Worm (Caenorhabditis elegans) whole organism, L4 larva: ENCODE measurements around the gene F46H5.5.

Source experiments
- F49E8.2 ChIP-seq: sonication (generic microtip); optimal IDR thresholded peaks from 2 replicates; lab custom pipeline; 2016; ENCODE audit warnings: missing compliant biosample characterization, mild to moderate bottlenecking, missing genetic modification characterization, borderline replicate concordance
- R02D3.7 ChIP-seq: fragments of 150-350 bp; sonication (generic microtip); optimal IDR thresholded peaks from 3 replicates; lab custom pipeline; 2014; ENCODE audit warnings: missing biosample characterization, missing genetic modification characterization
- T26A8.4 ChIP-seq: fragments of 200-800 bp; sonication (Bioruptor generic); IDR thresholded peaks from 2 replicates; pipeline ENCODE4 v1.3.6; 2022; ENCODE audit warnings: missing genetic modification characterization, missing compliant biosample characterization
- Y75B8A.6 ChIP-seq: fragments of 200-800 bp; sonication (Bioruptor generic); IDR thresholded peaks from 2 replicates; pipeline ENCODE4 v1.3.6; 2022; ENCODE audit warnings: missing genetic modification reagents, missing genetic modification characterization, missing compliant biosample characterization
- aha-1 ChIP-seq: fragments of 150-350 bp; peaks from one replicate; lab custom pipeline; 2014; ENCODE audit warnings: missing biosample characterization, missing genetic modification characterization
- ama-1 ChIP-seq: fragments of 150-350 bp; optimal IDR thresholded peaks from 2 replicates; lab custom pipeline; 2014; ENCODE audit warnings: inconsistent platforms, mixed read lengths
- attf-4 ChIP-seq: sonication (generic microtip); optimal IDR thresholded peaks from 3 replicates; lab custom pipeline; 2017; ENCODE audit warnings: missing biosample characterization, missing genetic modification characterization
- ceh-28 ChIP-seq: fragments of 150-350 bp; optimal IDR thresholded peaks from 2 replicates; lab custom pipeline; 2014; ENCODE audit warnings: missing biosample characterization, missing genetic modification reagents, missing genetic modification characterization
- ceh-44 ChIP-seq: fragments of 200-800 bp; sonication (Bioruptor generic); IDR thresholded peaks from 2 replicates; pipeline ENCODE4 v1.3.6; 2022; ENCODE audit warnings: missing genetic modification reagents, missing genetic modification characterization, missing compliant biosample characterization
- ctbp-1 ChIP-seq: fragments of 200-800 bp; sonication (Bioruptor generic); IDR thresholded peaks from 2 replicates; pipeline ENCODE4 v1.3.6; 2022; ENCODE audit warnings: missing genetic modification reagents, missing genetic modification characterization, missing compliant biosample characterization
- daf-12 ChIP-seq: fragments of 150-350 bp; optimal IDR thresholded peaks from 2 replicates; lab custom pipeline; 2014; ENCODE audit warnings: missing biosample characterization, missing genetic modification reagents, missing genetic modification characterization
- dmd-6 ChIP-seq: fragments of 200-800 bp; sonication (Bioruptor generic); IDR thresholded peaks from 2 replicates; pipeline ENCODE4 v1.3.6; 2022; ENCODE audit warnings: missing genetic modification reagents, missing genetic modification characterization, missing compliant biosample characterization
- dmd-8 ChIP-seq: fragments of 200-800 bp; sonication (Bioruptor generic); IDR thresholded peaks from 2 replicates; pipeline ENCODE4 v1.3.6; 2022; ENCODE audit warnings: missing genetic modification characterization, missing compliant biosample characterization
- duxl-1 ChIP-seq: sonication (generic microtip); optimal IDR thresholded peaks from 2 replicates; lab custom pipeline; 2016; ENCODE audit warnings: mild to moderate bottlenecking, missing genetic modification characterization, moderate library complexity, missing compliant biosample characterization; ENCODE audit not compliant: poor library complexity
- hif-1 ChIP-seq, 2 experiments: sonication (generic microtip); optimal IDR thresholded peaks; 2 replicates each; lab custom pipeline; 2016 to 2017; ENCODE audit warnings: missing compliant biosample characterization in 2 of 2, missing genetic modification characterization in 2 of 2, missing genetic modification reagents in 2 of 2, missing genotype in 2 of 2, mild to moderate bottlenecking in 1 of 2
- hlh-11 ChIP-seq: fragments of 200-800 bp; sonication (Bioruptor generic); optimal IDR thresholded peaks from 2 replicates; lab custom pipeline; 2018; ENCODE audit warnings: mild to moderate bottlenecking, missing genetic modification characterization, missing compliant biosample characterization
- jun-1 ChIP-seq: fragments of 150-350 bp; optimal IDR thresholded peaks from 2 replicates; lab custom pipeline; 2014; ENCODE audit warnings: missing biosample characterization, missing genetic modification reagents, missing genetic modification characterization
- lim-7 ChIP-seq: fragments of 200-800 bp; sonication (Bioruptor generic); IDR thresholded peaks from 2 replicates; pipeline ENCODE4 v1.3.6; 2022; ENCODE audit warnings: missing genetic modification characterization, missing compliant biosample characterization
- lin-13 ChIP-seq: fragments of 150-350 bp; optimal IDR thresholded peaks from 2 replicates; lab custom pipeline; 2014; ENCODE audit warnings: missing biosample characterization, missing genetic modification reagents, missing genetic modification characterization
- lin-29 ChIP-seq: fragments of 200-800 bp; sonication (Bioruptor generic); IDR thresholded peaks from 2 replicates; pipeline ENCODE4 v1.3.6; 2022; ENCODE audit warnings: missing genetic modification reagents, missing genetic modification characterization, missing compliant biosample characterization
- lsy-2 ChIP-seq, 2 experiments: fragments of 150-350 bp in 1 of 2; sonication (generic microtip) in 1 of 2; optimal IDR thresholded peaks; 2 replicates each; lab custom pipeline; 2014 to 2017; ENCODE audit warnings: missing biosample characterization in 2 of 2, missing genetic modification characterization in 2 of 2
- madf-5 ChIP-seq, 2 experiments: fragments of 200-800 bp; sonication (Bioruptor generic); IDR thresholded peaks; 2 replicates each; pipeline ENCODE4 v1.3.6; 2022; ENCODE audit warnings: missing compliant biosample characterization in 2 of 2, missing genetic modification characterization in 2 of 2
- madf-9 ChIP-seq: fragments of 200-800 bp; sonication (Bioruptor generic); conservative IDR thresholded peaks from 2 replicates; pipeline ENCODE4 v1.3.6; 2022; ENCODE audit warnings: missing genetic modification reagents, missing genetic modification characterization, missing compliant biosample characterization
- mdl-1 ChIP-seq, 2 experiments: fragments of 150-350 bp in 1 of 2; sonication (generic microtip) in 1 of 2; optimal IDR thresholded peaks; 2 replicates each; lab custom pipeline; 2014 to 2017; ENCODE audit warnings: missing biosample characterization in 2 of 2, missing genetic modification characterization in 2 of 2
- mdt-29 ChIP-seq: fragments of 200-800 bp; sonication (Bioruptor generic); IDR thresholded peaks from 2 replicates; pipeline ENCODE4 v1.3.6; 2022; ENCODE audit warnings: missing genetic modification reagents, missing genetic modification characterization, missing compliant biosample characterization
- mep-1 ChIP-seq: fragments of 150-350 bp; sonication (generic microtip); optimal IDR thresholded peaks from 3 replicates; lab custom pipeline; 2014; ENCODE audit warnings: missing biosample characterization, missing genetic modification characterization
- mes-2 ChIP-seq: sonication (generic microtip); optimal IDR thresholded peaks from 2 replicates; lab custom pipeline; 2016; ENCODE audit warnings: missing genotype, mild to moderate bottlenecking, missing genetic modification characterization, missing compliant biosample characterization; ENCODE audit not compliant: poor library complexity, severe bottlenecking
- mxl-2 ChIP-seq: fragments of 200-800 bp; sonication (Bioruptor generic); conservative IDR thresholded peaks from 2 replicates; pipeline ENCODE4 v1.3.6; 2022; ENCODE audit warnings: missing genetic modification reagents, missing genetic modification characterization, missing compliant biosample characterization
- mxl-3 ChIP-seq: fragments of 200-800 bp; sonication (Bioruptor generic); optimal IDR thresholded peaks from 2 replicates; lab custom pipeline; 2018; ENCODE audit warnings: mild to moderate bottlenecking, missing genetic modification characterization, missing compliant biosample characterization
- nhr-111 ChIP-seq: fragments of 200-800 bp; sonication (Bioruptor generic); optimal IDR thresholded peaks from 2 replicates; lab custom pipeline; 2018; ENCODE audit warnings: mild to moderate bottlenecking, missing genetic modification characterization, missing compliant biosample characterization
- nhr-41 ChIP-seq: fragments of 200-800 bp; sonication (Bioruptor generic); IDR thresholded peaks from 2 replicates; pipeline ENCODE4 v1.3.6; 2022; ENCODE audit warnings: missing genetic modification reagents, missing genetic modification characterization, missing compliant biosample characterization
- nhr-42 ChIP-seq: fragments of 200-800 bp; sonication (Bioruptor generic); IDR thresholded peaks from 2 replicates; pipeline ENCODE4 v1.3.6; 2022; ENCODE audit warnings: missing genetic modification characterization, missing compliant biosample characterization
- nhr-6 ChIP-seq: fragments of 150-350 bp; optimal IDR thresholded peaks from 2 replicates; lab custom pipeline; 2014; ENCODE audit warnings: missing biosample characterization, missing genetic modification characterization
- php-3 ChIP-seq: fragments of 200-800 bp; sonication (Bioruptor generic); IDR thresholded peaks from 2 replicates; pipeline ENCODE4 v1.3.6; 2022; ENCODE audit warnings: missing genetic modification reagents, missing genetic modification characterization, missing compliant biosample characterization
- pqm-1 ChIP-seq: sonication (generic microtip); optimal IDR thresholded peaks from 2 replicates; lab custom pipeline; 2017; ENCODE audit warnings: missing biosample characterization, missing genetic modification characterization
- rbr-2 ChIP-seq: sonication (generic microtip); optimal IDR thresholded peaks from 2 replicates; lab custom pipeline; 2016; ENCODE audit warnings: missing genotype, missing genetic modification characterization, missing compliant biosample characterization
- saeg-2 ChIP-seq: fragments of 200-800 bp; sonication (Bioruptor generic); IDR thresholded peaks from 2 replicates; pipeline ENCODE4 v1.3.6; 2022; ENCODE audit warnings: missing genetic modification reagents, missing genetic modification characterization, missing compliant biosample characterization
- sdz-12 ChIP-seq: fragments of 200-800 bp; sonication (Bioruptor generic); optimal IDR thresholded peaks from 2 replicates; lab custom pipeline; 2018; ENCODE audit warnings: mild to moderate bottlenecking, missing genetic modification characterization, missing compliant biosample characterization
- set-16 ChIP-seq: fragments of 200-800 bp; sonication (Bioruptor generic); IDR thresholded peaks from 2 replicates; pipeline ENCODE4 v1.3.6; 2022; ENCODE audit warnings: missing genetic modification reagents, missing genetic modification characterization, missing compliant biosample characterization
- snpc-1.2 ChIP-seq: fragments of 200-800 bp; sonication (Bioruptor generic); IDR thresholded peaks from 2 replicates; pipeline ENCODE4 v1.3.6; 2022; ENCODE audit warnings: missing genetic modification reagents, missing genetic modification characterization, missing compliant biosample characterization
- snpc-4 ChIP-seq: fragments of 150-350 bp; optimal IDR thresholded peaks from 2 replicates; lab custom pipeline; 2014; ENCODE audit warnings: missing biosample characterization, missing genetic modification characterization
- spr-3 ChIP-seq: fragments of 200-800 bp; sonication (Bioruptor generic); optimal IDR thresholded peaks from 2 replicates; lab custom pipeline; 2018; ENCODE audit warnings: mild to moderate bottlenecking, missing genetic modification characterization, missing compliant biosample characterization
- unc-62 ChIP-seq, 3 experiments: fragments of 150-350 bp in 1 of 3; sonication (generic microtip); optimal IDR thresholded peaks in 2 of 3; peaks in 1 of 3; 1 replicate in 1 of 3; 2 replicates in 2 of 3; lab custom pipeline; 2014 to 2017; ENCODE audit warnings: missing biosample characterization in 3 of 3, missing genetic modification characterization in 3 of 3, missing genetic modification reagents in 3 of 3, missing genotype in 1 of 3
- vab-7 ChIP-seq: fragments of 200-800 bp; sonication (Bioruptor generic); IDR thresholded peaks from 2 replicates; pipeline ENCODE4 v1.3.6; 2022; ENCODE audit warnings: missing genetic modification reagents, missing genetic modification characterization, missing compliant biosample characterization
- zfp-2 ChIP-seq: sonication (generic microtip); optimal IDR thresholded peaks from 2 replicates; lab custom pipeline; 2016; ENCODE audit warnings: mild to moderate bottlenecking, missing genetic modification characterization, missing compliant biosample characterization
- ztf-11 ChIP-seq: fragments of 150-350 bp; optimal IDR thresholded peaks from 2 replicates; lab custom pipeline; 2014; ENCODE audit warnings: missing biosample characterization, missing genetic modification characterization
- ztf-7 ChIP-seq: fragments of 150-350 bp; optimal IDR thresholded peaks from 2 replicates; lab custom pipeline; 2014; ENCODE audit warnings: missing biosample characterization, missing genetic modification characterization

F46H5.5 gene

DNA sequence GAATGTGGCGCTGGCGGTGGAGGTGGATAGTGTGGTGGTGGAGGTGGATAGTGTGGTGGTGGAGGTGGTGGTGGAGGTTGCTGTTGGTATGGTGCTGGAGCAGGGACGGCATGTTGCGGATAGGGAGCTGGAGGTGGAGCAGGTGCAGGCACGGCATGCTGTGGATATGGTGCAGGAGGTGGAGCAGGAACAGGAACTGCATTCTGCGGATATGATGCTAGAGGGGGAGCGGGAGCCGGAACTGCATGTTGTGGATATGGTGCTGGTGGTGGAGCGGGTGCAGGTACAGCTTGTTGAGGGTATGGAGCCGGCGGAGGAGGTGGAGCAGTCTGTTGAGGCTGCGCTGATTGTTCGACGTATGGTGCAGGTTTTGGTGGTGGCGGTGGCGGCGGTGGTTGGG lies 12.2 kb upstream of the F46H5.5 start:
- no peak for TF ChIP-seq saeg-2
- TF ChIP-seq set-16 (GFP tag; lab: Robert Waterston, UW): peak; percentile 92
- TF ChIP-seq ztf-11 (tag; lab: Kevin White, UChicago): no peak

ce11 chrX:7265348-7265747 lies 8.6 kb upstream of the F46H5.5 start, which contains the start of gene F46H5.2:
Gene F46H5.2, plus strand, starts transcription at chrX:7265648.
- no peak for TF ChIP-seq daf-12 (tag; lab: Kevin White, UChicago)
- no peak for TF ChIP-seq Y75B8A.6 (GFP tag; lab: Robert Waterston, UW)
- no peak for TF ChIP-seq mdt-29 (GFP tag; lab: Robert Waterston, UW)
- no peak for TF ChIP-seq dmd-6 (GFP tag; lab: Robert Waterston, UW)
- no peak for TF ChIP-seq T26A8.4 (GFP tag; lab: Robert Waterston, UW)
- TF ChIP-seq ctbp-1 (GFP tag; lab: Robert Waterston, UW): no peak
- TF ChIP-seq ceh-44 (GFP tag; lab: Robert Waterston, UW): no peak
- no peak for TF ChIP-seq unc-62 (GFP tag; optimal IDR thresholded peaks at IDR 0.05 in 1 of 2; lab: Kevin White, UChicago)
- TF ChIP-seq unc-62 (tag; optimal IDR thresholded peaks at IDR 0.05; lab: Kevin White, UChicago): no peak
- no peak for TF ChIP-seq spr-3
- TF ChIP-seq zfp-2 (tag; lab: Kevin White, UChicago): no peak
- no peak for TF ChIP-seq ama-1
- no peak for TF ChIP-seq snpc-4
- TF ChIP-seq lin-29 (GFP tag; lab: Robert Waterston, UW): no peak
- no peak for TF ChIP-seq hlh-11 (tag; lab: Kevin White, UChicago)
- TF ChIP-seq F49E8.2 (tag; lab: Kevin White, UChicago): no peak
- TF ChIP-seq nhr-41: no peak
- TF ChIP-seq attf-4 (tag; lab: Kevin White, UChicago): no peak
- TF ChIP-seq lsy-2 (tag; optimal IDR thresholded peaks at IDR 0.05; lab: Kevin White, UChicago): no peak
- no peak for TF ChIP-seq sdz-12 (GFP tag; lab: Kevin White, UChicago)

DNA sequence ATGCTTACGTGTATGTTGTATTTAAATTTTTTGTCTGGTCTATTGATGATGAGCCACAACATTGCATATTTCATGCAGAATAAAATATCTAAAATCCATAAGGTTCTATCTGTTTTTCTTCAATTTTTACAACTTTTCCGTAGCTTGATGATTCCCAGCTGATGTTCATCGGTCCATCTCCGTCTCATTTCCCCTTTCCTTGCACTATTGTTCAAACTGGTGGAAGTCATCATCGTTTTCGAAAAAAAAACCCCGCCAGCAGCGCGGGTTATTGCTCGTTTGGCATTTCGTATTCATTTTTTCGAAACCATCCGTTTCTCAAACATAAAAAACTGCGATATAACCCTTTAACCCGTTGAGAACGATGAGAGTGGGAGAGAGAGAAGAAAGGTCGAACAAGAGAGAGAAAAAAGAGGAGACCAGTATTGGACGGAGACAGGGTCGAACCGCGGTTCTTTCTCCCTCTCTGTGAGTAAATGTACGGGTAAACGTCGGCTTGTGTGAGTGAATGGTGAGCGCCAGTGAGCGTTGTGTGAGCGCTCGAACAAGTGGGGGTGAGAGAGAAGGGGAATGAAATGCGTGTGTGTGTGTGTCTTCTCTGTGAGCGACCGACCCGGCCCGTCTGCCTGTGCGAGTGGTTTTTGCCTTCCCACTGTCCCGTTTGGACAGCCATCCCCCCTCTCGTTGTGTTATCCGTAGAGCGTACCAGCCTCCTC lies 8.0 kb upstream of the F46H5.5 start:
- no peak for TF ChIP-seq snpc-1.2
- peak; percentile 56 for TF ChIP-seq duxl-1 (tag; lab: Kevin White, UChicago)
- TF ChIP-seq madf-5 (GFP tag; IDR thresholded peaks at IDR 0.05; lab: Robert Waterston, UW): no peak
- peak; percentile 1 for TF ChIP-seq R02D3.7 (tag; lab: Kevin White, UChicago)
- TF ChIP-seq lin-13 (GFP tag; lab: Kevin White, UChicago): peak; percentile 90
- peak; percentile 41 for TF ChIP-seq spr-3
- TF ChIP-seq pqm-1 (tag; lab: Kevin White, UChicago): peak; percentile 43
- peak; percentile 98 for TF ChIP-seq mep-1
- TF ChIP-seq mxl-3 (GFP tag; lab: Kevin White, UChicago): peak; percentile 82
- 0 out of 2 replicates have a peak, but pooled peaks have one; percentile 56 for TF ChIP-seq nhr-42 (GFP tag; lab: Robert Waterston, UW)
- TF ChIP-seq php-3 (GFP tag; lab: Robert Waterston, UW): 0 out of 2 replicates have a peak, but pooled peaks have one; percentile 52
- TF ChIP-seq lim-7 (GFP tag; lab: Robert Waterston, UW): 0 out of 2 replicates have a peak, but pooled peaks have one; percentile 56
- TF ChIP-seq dmd-8 (GFP tag; lab: Robert Waterston, UW): 0 out of 2 replicates have a peak, but pooled peaks have one; percentile 9
- peak; percentile 19 to 76 for TF ChIP-seq mdl-1 (tag; optimal IDR thresholded peaks at IDR 0.05; lab: Kevin White, UChicago)
- TF ChIP-seq nhr-111 (GFP tag; lab: Kevin White, UChicago): no peak
- TF ChIP-seq hif-1 (tag; optimal IDR thresholded peaks at IDR 0.05; lab: Kevin White, UChicago): peak in 1 of 2 experiments; percentile 77
- peak; percentile 96 for TF ChIP-seq rbr-2 (tag; lab: Kevin White, UChicago)
- peak; percentile 65 for TF ChIP-seq vab-7 (GFP tag; lab: Robert Waterston, UW)
- TF ChIP-seq mxl-2 (GFP tag; lab: Robert Waterston, UW): 0 out of 2 replicates have a peak, but pooled peaks have one; percentile 14
- peak; percentile 68; the same call in 1 of the 2 replicates for TF ChIP-seq madf-9 (GFP tag; lab: Robert Waterston, UW)
- TF ChIP-seq jun-1 (tag; lab: Kevin White, UChicago): peak; percentile 61
- peak; percentile 57 for TF ChIP-seq nhr-6 (tag; lab: Kevin White, UChicago)
- TF ChIP-seq mes-2 (tag; lab: Kevin White, UChicago): peak; percentile 91
- TF ChIP-seq aha-1 (tag; lab: Kevin White, UChicago): peak; percentile 100
- peak; percentile 4 for TF ChIP-seq ceh-28 (tag; lab: Kevin White, UChicago)
- TF ChIP-seq ztf-7: no peak
